Worm (Caenorhabditis elegans) whole organism, L4 larva: ENCODE data around the gene Y57G11C.1147.

ENCODE experiments used
- daf-19 ChIP-seq: fragments of 200-800 bp; sonication (Bioruptor generic); conservative IDR thresholded peaks from 2 replicates; pipeline ENCODE4 v1.3.6; 2022; ENCODE audit warnings: missing genetic modification characterization, missing compliant biosample characterization
- egl-43 ChIP-seq: fragments of 200-800 bp; sonication (Bioruptor generic); IDR thresholded peaks from 2 replicates; pipeline ENCODE4 v1.3.6; 2022; ENCODE audit warnings: missing genetic modification reagents, missing genetic modification characterization, missing compliant biosample characterization
- saeg-2 ChIP-seq: fragments of 200-800 bp; sonication (Bioruptor generic); IDR thresholded peaks from 2 replicates; pipeline ENCODE4 v1.3.6; 2022; ENCODE audit warnings: missing genetic modification reagents, missing genetic modification characterization, missing compliant biosample characterization

- TF ChIP-seq saeg-2 (GFP tag; lab: Robert Waterston, UW) (no peak), daf-19 (GFP tag; lab: Robert Waterston, UW) (no peak), egl-43 (no peak)
Measured at ce11 chrIV:14754912-14755311, 42.4 kb downstream of the Y57G11C.1147 start, which contains the start of gene Y57G11C.499.
